Fruit fly (Drosophila melanogaster): Measurements from ENCODE around the gene Efa6.

- TF ChIP-seq Pif1B (GFP tag; optimal IDR thresholded peaks at IDR 0.05) = no peak
- TF ChIP-seq CG15710 (tag; optimal IDR thresholded peaks at IDR 0.05) = no peak
- TF ChIP-seq CG32121 (GFP tag; IDR thresholded peaks at IDR 0.05) = no peak
- TF ChIP-seq CG8301 (tag; optimal IDR thresholded peaks at IDR 0.05) = no peak
- TF ChIP-seq CG12605 (GFP tag; IDR thresholded peaks at IDR 0.05) = no peak
Measured at dm6 chr3R:22595293-22595868, 7.8 kb downstream of the Efa6 start.

All from whole organism, pupa.